Worm (Caenorhabditis elegans): ENCODE data around the gene F16G10.7.

ce11 chrII:2415439-2415838 is 35.4 kb upstream of the F16G10.7 start, which contains the start of gene fbxa-4:
- no peak for TF ChIP-seq ama-1 (optimal IDR thresholded peaks at IDR 0.05)
- TF ChIP-seq ama-1 (GFP tag; optimal IDR thresholded peaks at IDR 0.05): no peak
- no peak for TF ChIP-seq efl-1 (GFP tag; optimal IDR thresholded peaks at IDR 0.05)
- TF ChIP-seq pha-4 (tag; optimal IDR thresholded peaks at IDR 0.05): no peak
- TF ChIP-seq hlh-12 (tag; optimal IDR thresholded peaks at IDR 0.05): no peak
- no peak for TF ChIP-seq attf-5 (GFP tag; optimal IDR thresholded peaks at IDR 0.05)
- TF ChIP-seq nfya-2 (GFP tag; IDR thresholded peaks at IDR 0.05): no peak
- no peak for TF ChIP-seq egrh-3 (GFP tag; IDR thresholded peaks at IDR 0.05)
- no peak for TF ChIP-seq F22D6.2 (tag; optimal IDR thresholded peaks at IDR 0.05)
- no peak for TF ChIP-seq nhr-90 (tag; optimal IDR thresholded peaks at IDR 0.05)

Data from whole organism, young adult.